Fruit fly (Drosophila melanogaster): ENCODE data around the gene CG6293.

CG6293 gene

dm6 chr3R:10330734-10331642, 19.6 kb upstream of the CG6293 start, which contains the start of the genes Bruce and CG12818 (continued):
- TF ChIP-seq CG10654 (GFP tag; optimal IDR thresholded peaks at IDR 0.05), result no peak
- peak; percentile 83 for TF ChIP-seq sna (GFP tag; IDR thresholded peaks at IDR 0.05; ENCODE audit: partially characterized antibody)
- no peak for TF ChIP-seq CG10366 (GFP tag; IDR thresholded peaks at IDR 0.05)
- TF ChIP-seq cas (GFP tag; IDR thresholded peaks at IDR 0.05), result no peak
- TF ChIP-seq ken (GFP tag; IDR thresholded peaks at IDR 0.05), result no peak
- TF ChIP-seq ranshi (GFP tag; IDR thresholded peaks at IDR 0.05), result no peak
- no peak for TF ChIP-seq CG14667 (GFP tag; IDR thresholded peaks at IDR 0.05)
- TF ChIP-seq dpn (GFP tag; optimal IDR thresholded peaks at IDR 0.05), result peak in 1 of 2 experiments; percentile 10
- TF ChIP-seq CG34376 (GFP tag; optimal IDR thresholded peaks at IDR 0.05), result no peak
- no peak for TF ChIP-seq D19B (GFP tag; optimal IDR thresholded peaks at IDR 0.05)
- no peak for TF ChIP-seq CG4328 (GFP tag; optimal IDR thresholded peaks at IDR 0.05)
- no peak for TF ChIP-seq so (GFP tag; IDR thresholded peaks at IDR 0.05)
- peak; percentile 70 for TF ChIP-seq stwl (tag; optimal IDR thresholded peaks at IDR 0.05)
- peak; percentile 75 for TF ChIP-seq Scr (GFP tag; IDR thresholded peaks at IDR 0.05; ENCODE audit: partially characterized antibody)
- TF ChIP-seq Hand (GFP tag; optimal IDR thresholded peaks at IDR 0.05), result no peak
- no peak for TF ChIP-seq cato (GFP tag; optimal IDR thresholded peaks at IDR 0.05; ENCODE audit: borderline replicate concordance)
- no peak for TF ChIP-seq p53 (GFP tag; optimal IDR thresholded peaks at IDR 0.05)
- no peak for TF ChIP-seq btn (GFP tag; optimal IDR thresholded peaks at IDR 0.05)
- TF ChIP-seq CG8944 (GFP tag; optimal IDR thresholded peaks at IDR 0.05), result no peak
- TF ChIP-seq BEAF-32 (GFP tag; optimal IDR thresholded peaks at IDR 0.05), result peak; percentile 53
- no peak for TF ChIP-seq CG10565 (GFP tag; optimal IDR thresholded peaks at IDR 0.05)
- TF ChIP-seq CG11247 (GFP tag; IDR thresholded peaks at IDR 0.05), result no peak
- TF ChIP-seq CG7271 (tag; optimal IDR thresholded peaks at IDR 0.05), result no peak
- TF ChIP-seq Asciz (GFP tag; optimal IDR thresholded peaks at IDR 0.05), result no peak
- TF ChIP-seq Stat92E (GFP tag; optimal IDR thresholded peaks at IDR 0.05), result peak in 1 of 3 experiments; percentile 50
- TF ChIP-seq CG10543 (GFP tag; optimal IDR thresholded peaks at IDR 0.05), result no peak
- no peak for TF ChIP-seq Dad (GFP tag; optimal IDR thresholded peaks at IDR 0.05)
- TF ChIP-seq CG4617 (GFP tag; optimal IDR thresholded peaks at IDR 0.05; ENCODE audit: borderline replicate concordance), result peak; percentile 95
- TF ChIP-seq gro (GFP tag; optimal IDR thresholded peaks at IDR 0.05), result no peak
- no peak for TF ChIP-seq CG3726 (GFP tag; IDR thresholded peaks at IDR 0.05)
- TF ChIP-seq zfh2 (GFP tag; optimal IDR thresholded peaks at IDR 0.05), result no peak
- TF ChIP-seq CG14710 (tag; optimal IDR thresholded peaks at IDR 0.05), result peak; percentile 63
- no peak for TF ChIP-seq CG9727 (GFP tag; optimal IDR thresholded peaks at IDR 0.05)
- TF ChIP-seq caup (GFP tag; optimal IDR thresholded peaks at IDR 0.05; ENCODE audit: severe bottlenecking), result no peak
- TF ChIP-seq CG14014 (GFP tag; IDR thresholded peaks at IDR 0.05), result no peak
- no peak for TF ChIP-seq Fer2 (tag; optimal IDR thresholded peaks at IDR 0.05)
- TF ChIP-seq Hmr (GFP tag; optimal IDR thresholded peaks at IDR 0.05), result no peak
- no peak for TF ChIP-seq Doc2 (GFP tag; IDR thresholded peaks at IDR 0.05)
- no peak for TF ChIP-seq Abd-B (GFP tag; optimal IDR thresholded peaks at IDR 0.05)
- peak; percentile 67 for TF ChIP-seq CG15479 (GFP tag; optimal IDR thresholded peaks at IDR 0.05)
- no peak for TF ChIP-seq onecut (GFP tag; IDR thresholded peaks at IDR 0.05)
- TF ChIP-seq pho (GFP tag; optimal IDR thresholded peaks at IDR 0.05), result no peak
- TF ChIP-seq CG10267 (tag; optimal IDR thresholded peaks at IDR 0.05), result peak; percentile 75
- TF ChIP-seq CG15073 (GFP tag; optimal IDR thresholded peaks at IDR 0.05), result no peak
- TF ChIP-seq gsb-n (tag; optimal IDR thresholded peaks at IDR 0.05), result no peak
- peak; percentile 82 for TF ChIP-seq CG13287 (GFP tag; IDR thresholded peaks at IDR 0.05; ENCODE audit: partially characterized antibody)
- no peak for TF ChIP-seq nau (GFP tag; optimal IDR thresholded peaks at IDR 0.05)
- no peak for TF ChIP-seq eyg (GFP tag; optimal IDR thresholded peaks at IDR 0.05)

Measured in whole organism, embryonic.